Worm (Caenorhabditis elegans) whole organism, L1 larva: ENCODE measurements around the gene tyr-6.

Experiments used
- aly-2 ChIP-seq: fragments of 150-350 bp; optimal IDR thresholded peaks from 2 replicates; lab custom pipeline; 2014; ENCODE audit warnings: missing biosample characterization, missing genetic modification characterization
- nhr-71 ChIP-seq: sonication (generic microtip); optimal IDR thresholded peaks from 2 replicates; lab custom pipeline; 2016; ENCODE audit warnings: mild to moderate bottlenecking, missing genetic modification characterization, moderate library complexity, missing compliant biosample characterization

ce11 chrIV:6496103-6496502 lies 15.8 kb downstream of the tyr-6 start:
- no peak for TF ChIP-seq aly-2 (tag; lab: Kevin White, UChicago)
- no peak for TF ChIP-seq nhr-71 (tag; lab: Kevin White, UChicago)
